Fruit fly (Drosophila melanogaster): ENCODE data around the gene CG32640.

The CG32640 gene

DNA sequence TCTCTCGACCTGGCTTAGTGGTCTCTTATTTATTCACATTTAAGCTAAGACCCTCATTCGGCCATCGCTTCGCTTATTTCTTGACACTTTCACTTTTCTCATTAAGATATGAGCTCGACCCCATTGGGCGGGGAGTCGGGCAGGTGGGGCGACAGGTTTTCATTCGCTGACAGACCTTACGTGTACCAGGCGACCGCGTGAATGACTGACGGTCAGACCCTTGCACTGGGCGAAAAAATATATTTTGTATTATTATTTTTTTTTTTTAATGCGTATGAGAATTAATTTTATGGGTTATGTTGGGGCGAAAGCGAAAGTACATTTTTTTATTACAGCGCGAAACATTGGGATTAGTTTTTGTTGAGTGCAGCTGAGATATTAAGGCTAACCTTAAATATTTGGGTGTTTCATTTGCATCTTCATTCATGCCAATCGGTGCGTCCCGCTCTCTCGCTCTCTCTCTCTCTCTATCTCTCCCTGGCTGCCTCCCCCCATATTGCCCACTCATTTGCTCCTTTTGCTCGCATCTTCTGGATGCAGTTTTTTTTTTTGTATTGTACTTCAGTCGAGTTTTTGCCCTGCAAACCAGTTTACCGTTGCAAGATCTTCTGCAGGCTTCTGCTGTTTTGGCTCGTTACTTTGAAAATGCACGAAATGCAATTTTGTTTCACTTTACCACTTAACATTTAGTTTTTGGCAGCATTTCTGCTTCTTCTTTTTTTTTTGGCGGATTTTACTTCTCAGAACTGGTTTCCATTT is 40.7 kb upstream of the CG32640 start (continued):
- peak; percentile 29 for TF ChIP-seq lilli (GFP tag; optimal IDR thresholded peaks at IDR 0.05)
- TF ChIP-seq unpg (GFP tag; optimal IDR thresholded peaks at IDR 0.05): peak; percentile 47
- peak; percentile 64 for TF ChIP-seq onecut (GFP tag; IDR thresholded peaks at IDR 0.05)
- TF ChIP-seq Ptx1 (GFP tag; IDR thresholded peaks at IDR 0.05): peak; percentile 74
- TF ChIP-seq gem (tag; optimal IDR thresholded peaks at IDR 0.05): peak; percentile 60
- TF ChIP-seq CG32767 (GFP tag; IDR thresholded peaks at IDR 0.05): 0 out of 2 replicates have a peak, but pooled peaks have one; percentile 53
- 0 out of 3 replicates have a peak, but pooled peaks have one; percentile 52 for TF ChIP-seq jigr1 (GFP tag; IDR thresholded peaks at IDR 0.05)
- no peak for TF ChIP-seq NC2α (GFP tag; optimal IDR thresholded peaks at IDR 0.05)
- TF ChIP-seq CG7271 (tag; optimal IDR thresholded peaks at IDR 0.05): no peak
- no peak for TF ChIP-seq CG17802 (tag; optimal IDR thresholded peaks at IDR 0.05)
- peak; percentile 56; the same call in 1 of the 2 replicates for TF ChIP-seq CG4730 (GFP tag; IDR thresholded peaks at IDR 0.05)
- TF ChIP-seq MESR4 (GFP tag; optimal IDR thresholded peaks at IDR 0.05): no peak
- peak; percentile 82 for TF ChIP-seq Optix (GFP tag; IDR thresholded peaks at IDR 0.05)
- no peak for TF ChIP-seq repo (GFP tag; optimal IDR thresholded peaks at IDR 0.05)
- peak; percentile 54 for TF ChIP-seq corto (GFP tag; optimal IDR thresholded peaks at IDR 0.05)
- TF ChIP-seq bowl (GFP tag; IDR thresholded peaks at IDR 0.05): peak; percentile 76
- TF ChIP-seq Pdp1 (GFP tag; optimal IDR thresholded peaks at IDR 0.05): peak; percentile 13 to 45
- TF ChIP-seq lola (GFP tag; optimal IDR thresholded peaks at IDR 0.05): no peak
- TF ChIP-seq Trl (optimal IDR thresholded peaks at IDR 0.05): peak in 1 of 2 experiments; percentile 18
- no peak for TF ChIP-seq Trl (GFP tag; optimal IDR thresholded peaks at IDR 0.05)
- no peak for TF ChIP-seq CG10565 (GFP tag; optimal IDR thresholded peaks at IDR 0.05)
- no peak for TF ChIP-seq tna (GFP tag; IDR thresholded peaks at IDR 0.05; ENCODE audit: partially characterized antibody)
- TF ChIP-seq Xbp1 (GFP tag; optimal IDR thresholded peaks at IDR 0.05): peak; percentile 41
- peak; percentile 57 for TF ChIP-seq CG31441 (GFP tag; IDR thresholded peaks at IDR 0.05)
- TF ChIP-seq Ets97D (GFP tag; optimal IDR thresholded peaks at IDR 0.05): no peak
- TF ChIP-seq tx (GFP tag; optimal IDR thresholded peaks at IDR 0.05): no peak
- peak; percentile 70 for TF ChIP-seq wor (GFP tag; IDR thresholded peaks at IDR 0.05)
- peak; percentile 8 for TF ChIP-seq pum (GFP tag; optimal IDR thresholded peaks at IDR 0.05)
- peak; percentile 10 for TF ChIP-seq az2 (GFP tag; optimal IDR thresholded peaks at IDR 0.05)
- TF ChIP-seq ranshi (GFP tag; IDR thresholded peaks at IDR 0.05): peak; percentile 71
- TF ChIP-seq CG10979 (tag; optimal IDR thresholded peaks at IDR 0.05): peak; percentile 62
- no peak for TF ChIP-seq CG10543 (GFP tag; optimal IDR thresholded peaks at IDR 0.05)
- TF ChIP-seq Ssrp (tag; optimal IDR thresholded peaks at IDR 0.05): peak; percentile 28
- TF ChIP-seq CG12236 (GFP tag; optimal IDR thresholded peaks at IDR 0.05): no peak
- TF ChIP-seq esg (GFP tag; conservative IDR thresholded peaks at IDR 0.05): peak; percentile 79
- no peak for TF ChIP-seq CG3838 (GFP tag; optimal IDR thresholded peaks at IDR 0.05)
- peak; percentile 57 for TF ChIP-seq CG5180 (GFP tag; optimal IDR thresholded peaks at IDR 0.05)
- peak; percentile 38 for TF ChIP-seq D19A (tag; optimal IDR thresholded peaks at IDR 0.05)
- peak; percentile 46 for TF ChIP-seq CG8281 (tag; optimal IDR thresholded peaks at IDR 0.05)
- 0 out of 3 replicates have a peak, but pooled peaks have one; percentile 21 for TF ChIP-seq CG7357 (GFP tag; IDR thresholded peaks at IDR 0.05)
- peak; percentile 66; the same call in 1 of the 2 replicates for TF ChIP-seq ara (GFP tag; IDR thresholded peaks at IDR 0.05)
- peak; percentile 37 for TF ChIP-seq kni (GFP tag; optimal IDR thresholded peaks at IDR 0.05)
- peak; percentile 67 for TF ChIP-seq B-H1 (GFP tag; IDR thresholded peaks at IDR 0.05)
- TF ChIP-seq ind (GFP tag; optimal IDR thresholded peaks at IDR 0.05): no peak
- peak; percentile 14 for TF ChIP-seq cwo (GFP tag; optimal IDR thresholded peaks at IDR 0.05)
- no peak for TF ChIP-seq CG13894 (tag; optimal IDR thresholded peaks at IDR 0.05)
- 0 out of 3 replicates have a peak, but pooled peaks have one; percentile 25 for TF ChIP-seq CG2199 (GFP tag; IDR thresholded peaks at IDR 0.05)
- TF ChIP-seq Hr51 (GFP tag; optimal IDR thresholded peaks at IDR 0.05): peak in 1 of 2 experiments; percentile 60
- TF ChIP-seq CG14667 (GFP tag; IDR thresholded peaks at IDR 0.05): peak; percentile 29; the same call in 1 of the 2 replicates

Data from whole organism, embryonic.